Worm (Caenorhabditis elegans): ENCODE results near the gene tbx-37.

tbx-37 gene

DNA sequence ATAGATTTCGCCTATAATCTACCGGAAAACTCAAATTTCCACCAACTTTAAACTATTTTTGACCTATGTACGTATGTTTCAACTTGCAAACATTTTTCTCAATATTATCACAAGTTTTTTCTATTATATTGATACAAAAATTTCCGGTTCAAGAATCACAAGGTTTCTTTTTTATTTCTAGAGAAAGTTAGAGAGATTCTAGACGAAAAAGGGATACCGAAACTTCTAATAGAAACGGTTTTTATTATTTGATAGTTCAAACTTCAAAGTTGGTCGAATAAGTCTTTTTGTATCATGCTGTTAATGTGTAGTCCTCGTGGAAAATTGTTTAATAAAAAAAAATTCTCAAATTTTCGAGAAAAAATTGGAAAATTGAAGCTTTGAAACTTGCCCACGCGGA, 28.1 kb upstream of the tbx-37 start:
- peak; percentile 12 for TF ChIP-seq nhr-28 (tag; optimal IDR thresholded peaks at IDR 0.05)
- peak; percentile 8 for TF ChIP-seq T20F7.1 (GFP tag; optimal IDR thresholded peaks at IDR 0.05)
- peak; percentile 58 for TF ChIP-seq hlh-30 (tag; optimal IDR thresholded peaks at IDR 0.05; ENCODE audit: insufficient read depth)
- peak; percentile 17 for TF ChIP-seq aha-1 (tag)
- 0 out of 2 replicates have a peak, but pooled peaks have one; percentile 11 for TF ChIP-seq dmd-6 (GFP tag; IDR thresholded peaks at IDR 0.05)
- no peak for TF ChIP-seq madf-9 (GFP tag; conservative IDR thresholded peaks at IDR 0.05)
- TF ChIP-seq ceh-62 (tag; optimal IDR thresholded peaks at IDR 0.05) = no peak
- peak in 1 of 2 experiments; percentile 21 for TF ChIP-seq unc-62 (GFP tag; optimal IDR thresholded peaks at IDR 0.05 in 1 of 2)
- TF ChIP-seq unc-62 (tag; optimal IDR thresholded peaks at IDR 0.05) = no peak
- TF ChIP-seq lin-38 (GFP tag; IDR thresholded peaks at IDR 0.05) = no peak
- peak; percentile 22 for TF ChIP-seq dve-1 (tag; optimal IDR thresholded peaks at IDR 0.05; ENCODE audit: insufficient read depth)
- TF ChIP-seq mep-1 (tag; optimal IDR thresholded peaks at IDR 0.05) = peak; percentile 27

DNA sequence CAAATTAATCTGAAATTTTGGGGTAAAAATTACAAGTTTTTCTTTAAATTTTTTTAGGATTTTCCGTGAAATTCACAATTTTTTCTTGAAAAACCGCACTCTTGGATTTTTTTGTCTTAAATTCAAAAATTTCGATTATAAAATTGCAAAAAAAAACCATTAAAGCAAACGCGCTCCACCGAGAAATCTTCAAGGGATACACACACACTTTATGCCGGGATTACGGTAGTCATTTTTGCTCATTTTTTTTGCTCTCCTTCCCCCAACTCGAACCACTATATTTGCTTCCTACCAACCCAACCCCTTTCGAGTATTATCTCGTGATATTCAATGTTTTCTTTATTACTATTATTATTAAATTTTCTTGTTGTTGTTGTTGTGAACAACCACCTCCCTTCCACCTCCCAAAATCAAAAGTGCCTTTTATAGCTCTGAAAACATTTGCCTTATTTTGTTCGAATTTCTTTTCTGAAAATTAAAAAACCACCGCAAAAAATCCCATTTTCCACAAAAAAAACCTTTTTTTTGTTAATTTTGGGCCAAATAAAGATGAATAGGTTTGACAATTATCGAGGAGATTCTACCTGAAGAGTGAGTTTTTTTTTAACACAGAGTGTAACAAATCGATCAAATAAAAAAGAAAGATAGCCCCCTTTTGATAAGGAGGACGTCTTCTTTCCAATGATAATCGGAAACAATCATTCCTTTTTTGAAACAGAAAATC, 25.0 kb upstream of the tbx-37 start, which contains the start of gene Y47D3A.32:
Gene Y47D3A.32 (plus strand): TSS at position 674 of the 724 bp plus-strand sequence.
- peak; percentile 34; the same call in 1 of the 2 replicates for TF ChIP-seq Y48G9A.11 (GFP tag; IDR thresholded peaks at IDR 0.05)
- 0 out of 2 replicates have a peak, but pooled peaks have one; percentile 2 for TF ChIP-seq Y105C5A.15 (GFP tag; IDR thresholded peaks at IDR 0.05)
- TF ChIP-seq pha-4 (GFP tag; IDR thresholded peaks at IDR 0.05) = peak; percentile 26; the same call in 1 of the 2 replicates
- no peak for TF ChIP-seq pha-4 (tag; optimal IDR thresholded peaks at IDR 0.05)
- 0 out of 2 replicates have a peak, but pooled peaks have one; percentile 26 for TF ChIP-seq ctbp-1 (GFP tag; IDR thresholded peaks at IDR 0.05)
- peak; percentile 33 for TF ChIP-seq mep-1 (tag; optimal IDR thresholded peaks at IDR 0.05)
- TF ChIP-seq lim-7 (GFP tag; IDR thresholded peaks at IDR 0.05) = 0 out of 2 replicates have a peak, but pooled peaks have one; percentile 56
- TF ChIP-seq mes-2 (tag; optimal IDR thresholded peaks at IDR 0.05; ENCODE audit: poor library complexity, severe bottlenecking) = peak; percentile 22
- TF ChIP-seq F37D6.2 (tag; optimal IDR thresholded peaks at IDR 0.05) = no peak
- TF ChIP-seq daf-12 (tag; optimal IDR thresholded peaks at IDR 0.05) = no peak
- peak; percentile 49 for TF ChIP-seq lin-38 (GFP tag; IDR thresholded peaks at IDR 0.05)
- 0 out of 2 replicates have a peak, but pooled peaks have one; percentile 25 for TF ChIP-seq vab-7 (GFP tag; IDR thresholded peaks at IDR 0.05)

DNA sequence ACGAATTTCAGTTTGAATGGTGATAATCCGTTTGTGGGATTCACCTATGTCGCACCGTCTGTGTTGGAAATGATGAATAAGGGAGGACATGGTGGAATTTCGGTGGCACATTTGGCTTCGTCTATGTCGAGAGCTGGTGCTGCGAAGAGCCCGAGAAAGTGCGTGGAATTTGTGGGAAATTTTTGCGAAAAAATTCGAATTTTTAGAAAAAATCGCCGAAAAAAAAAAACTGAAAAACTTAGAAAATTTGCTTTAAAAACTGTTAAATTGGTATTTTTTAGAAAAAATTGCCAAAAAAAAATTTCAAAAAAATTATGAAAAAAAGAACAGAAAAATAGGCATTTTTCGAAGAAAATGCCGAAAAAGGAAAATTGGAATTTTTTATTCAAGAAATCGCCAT, 22.0 kb upstream of the tbx-37 start:
- TF ChIP-seq unc-62 (GFP tag; optimal IDR thresholded peaks at IDR 0.05 in 1 of 2) = peak in 1 of 2 experiments; percentile 76
- TF ChIP-seq unc-62 (tag; optimal IDR thresholded peaks at IDR 0.05) = no peak
- no peak for TF ChIP-seq mxl-2 (GFP tag; conservative IDR thresholded peaks at IDR 0.05)
- TF ChIP-seq aha-1 (tag) = peak; percentile 66

DNA sequence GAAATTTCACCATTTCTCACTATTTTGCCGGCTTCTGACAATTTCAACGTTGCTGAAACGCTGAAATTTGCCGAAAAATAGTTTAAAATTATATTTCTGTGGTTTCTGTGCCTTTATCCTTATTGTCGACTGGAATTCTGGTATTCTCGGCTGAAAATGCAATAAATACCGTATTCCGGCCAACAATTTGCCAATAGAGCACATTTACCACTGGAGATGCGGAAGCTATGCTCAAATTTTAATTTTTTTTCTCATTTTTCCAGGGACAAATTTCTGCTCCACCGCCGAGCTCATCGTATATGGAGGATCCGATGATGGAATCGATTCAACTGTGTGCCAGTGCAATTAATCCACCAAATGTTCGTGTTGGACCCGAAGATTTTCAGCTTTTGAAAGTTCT, 19.7 kb upstream of the tbx-37 start:
- TF ChIP-seq lin-39 (tag; optimal IDR thresholded peaks at IDR 0.05) (no peak), madf-9 (GFP tag; conservative IDR thresholded peaks at IDR 0.05) (no peak), lin-15B (tag; optimal IDR thresholded peaks at IDR 0.05) (no peak), madf-5 (GFP tag; IDR thresholded peaks at IDR 0.05) (0 out of 4 replicates have a peak, but pooled peaks of 1 of the 2 experiments have one; percentile 33), T20F7.1 (GFP tag; optimal IDR thresholded peaks at IDR 0.05) (no peak), lin-38 (GFP tag; IDR thresholded peaks at IDR 0.05) (no peak), tag-97 (GFP tag; IDR thresholded peaks at IDR 0.05) (no peak), rbr-2 (tag; optimal IDR thresholded peaks at IDR 0.05) (no peak), mep-1 (tag; optimal IDR thresholded peaks at IDR 0.05) (no peak), F44E2.7 (GFP tag; IDR thresholded peaks at IDR 0.05) (no peak), unc-130 (GFP tag; optimal IDR thresholded peaks at IDR 0.05) (no peak), aly-2 (tag; optimal IDR thresholded peaks at IDR 0.05) (no peak), mes-2 (tag; optimal IDR thresholded peaks at IDR 0.05; ENCODE audit: poor library complexity, severe bottlenecking) (peak; percentile 19), ama-1 (optimal IDR thresholded peaks at IDR 0.05) (peak; percentile 49), spr-3 (GFP tag; optimal IDR thresholded peaks at IDR 0.05) (no peak), aha-1 (tag) (peak; percentile 57), zip-11 (GFP tag; IDR thresholded peaks at IDR 0.05) (no peak), nhr-42 (GFP tag; IDR thresholded peaks at IDR 0.05) (no peak), zag-1 (tag; optimal IDR thresholded peaks at IDR 0.05) (no peak), daf-16 (GFP tag; optimal IDR thresholded peaks at IDR 0.05) (no peak), daf-16 (tag; optimal IDR thresholded peaks at IDR 0.05) (peak; percentile 2), nhr-102 (tag; optimal IDR thresholded peaks at IDR 0.05) (no peak)
